Fruit fly (Drosophila melanogaster): Measurements from ENCODE around the gene Cog4.

Gene Cog4

dm6 chr2L:10466865-10467270 lies 21.6 kb downstream of the Cog4 start (continued):
- TF ChIP-seq Drgx (GFP tag; IDR thresholded peaks at IDR 0.05) (0 out of 2 replicates have a peak, but pooled peaks have one; percentile 12), CG17328 (GFP tag; IDR thresholded peaks at IDR 0.05) (no peak), grn (GFP tag; optimal IDR thresholded peaks at IDR 0.05) (no peak), Adf1 (GFP tag; IDR thresholded peaks at IDR 0.05) (no peak), CG10565 (GFP tag; optimal IDR thresholded peaks at IDR 0.05) (no peak), Chrac-16 (GFP tag; optimal IDR thresholded peaks at IDR 0.05) (peak; percentile 55), Pdp1 (GFP tag; optimal IDR thresholded peaks at IDR 0.05) (peak; percentile 37 to 48), tup (GFP tag; optimal IDR thresholded peaks at IDR 0.05) (no peak), CG10209 (GFP tag; optimal IDR thresholded peaks at IDR 0.05) (peak; percentile 17), wdn (GFP tag; IDR thresholded peaks at IDR 0.05) (no peak), ttk (GFP tag; IDR thresholded peaks at IDR 0.05) (peak; percentile 62), Doc2 (GFP tag; IDR thresholded peaks at IDR 0.05) (no peak), CG17568 (GFP tag; optimal IDR thresholded peaks at IDR 0.05) (no peak), Asciz (GFP tag; optimal IDR thresholded peaks at IDR 0.05) (peak; percentile 63), fru (optimal IDR thresholded peaks at IDR 0.05) (no peak), abd-A (tag; optimal IDR thresholded peaks at IDR 0.05) (no peak), ssp (GFP tag; IDR thresholded peaks at IDR 0.05) (peak; percentile 64; the same call in 1 of the 2 replicates), CG3847 (GFP tag; IDR thresholded peaks at IDR 0.05) (0 out of 2 replicates have a peak, but pooled peaks have one; percentile 26), fd64A (GFP tag; optimal IDR thresholded peaks at IDR 0.05) (no peak), sima (GFP tag; optimal IDR thresholded peaks at IDR 0.05) (no peak), Eip74EF (GFP tag; optimal IDR thresholded peaks at IDR 0.05) (peak in 1 of 2 experiments; percentile 65), CG5953 (GFP tag; IDR thresholded peaks at IDR 0.05) (no peak), CoRest (tag; optimal IDR thresholded peaks at IDR 0.05) (peak; percentile 74), CG16815 (GFP tag; optimal IDR thresholded peaks at IDR 0.05) (peak; percentile 57), Antp (GFP tag; optimal IDR thresholded peaks at IDR 0.05) (peak; percentile 46), CG12744 (GFP tag; optimal IDR thresholded peaks at IDR 0.05) (no peak), dan (GFP tag; IDR thresholded peaks at IDR 0.05) (0 out of 2 replicates have a peak, but pooled peaks have one; percentile 24), Side (GFP tag; optimal IDR thresholded peaks at IDR 0.05) (no peak), Tbp (GFP tag; optimal IDR thresholded peaks at IDR 0.05) (no peak), Rx (GFP tag; IDR thresholded peaks at IDR 0.05) (peak; percentile 26; the same call in 1 of the 2 replicates), CG1792 (GFP tag; optimal IDR thresholded peaks at IDR 0.05) (peak; percentile 37), B-H1 (GFP tag; IDR thresholded peaks at IDR 0.05) (peak; percentile 30; the same call in 1 of the 3 replicates), CG3838 (GFP tag; optimal IDR thresholded peaks at IDR 0.05) (no peak), CG5245 (GFP tag; optimal IDR thresholded peaks at IDR 0.05) (peak; percentile 62), Awh (GFP tag; IDR thresholded peaks at IDR 0.05) (no peak), trh (GFP tag; optimal IDR thresholded peaks at IDR 0.05) (peak; percentile 8), prd (optimal IDR thresholded peaks at IDR 0.05) (no peak), prd (GFP tag; IDR thresholded peaks at IDR 0.05) (peak; percentile 82), CG3995 (GFP tag; optimal IDR thresholded peaks at IDR 0.05) (no peak), HLH54F (GFP tag; optimal IDR thresholded peaks at IDR 0.05) (no peak), tap (tag; optimal IDR thresholded peaks at IDR 0.05) (peak; percentile 46), CG18764 (GFP tag; optimal IDR thresholded peaks at IDR 0.05) (peak; percentile 1), CG2120 (GFP tag; optimal IDR thresholded peaks at IDR 0.05) (peak; percentile 27), br (optimal IDR thresholded peaks at IDR 0.05) (no peak), E2f1 (GFP tag; IDR thresholded peaks at IDR 0.05) (peak; percentile 26; the same call in 1 of the 2 replicates), fu2 (GFP tag; optimal IDR thresholded peaks at IDR 0.05) (no peak), CG6683 (GFP tag; optimal IDR thresholded peaks at IDR 0.05) (peak; percentile 21), tll (GFP tag; optimal IDR thresholded peaks at IDR 0.05) (peak in 1 of 2 experiments; percentile 23), CG10366 (GFP tag; IDR thresholded peaks at IDR 0.05) (peak; percentile 32; the same call in 1 of the 2 replicates), CG12155 (GFP tag; optimal IDR thresholded peaks at IDR 0.05) (peak; percentile 14), CG17912 (GFP tag; optimal IDR thresholded peaks at IDR 0.05) (no peak), CG8924 (tag; optimal IDR thresholded peaks at IDR 0.05) (peak; percentile 62)

All from whole organism, embryonic.